Worm (Caenorhabditis elegans) whole organism, late embryonic: ENCODE data around the gene Y43B11AL.1.

ENCODE experiments used
- F13H6.1 ChIP-seq: sonication (generic microtip); optimal IDR thresholded peaks from 2 replicates; lab custom pipeline; 2016; ENCODE audit warnings: missing genetic modification characterization, missing compliant biosample characterization
- ahr-1 ChIP-seq: sonication (generic microtip); optimal IDR thresholded peaks from 2 replicates; lab custom pipeline; 2016; ENCODE audit warnings: missing genetic modification characterization, missing compliant biosample characterization
- ama-1 ChIP-seq: fragments of 150-350 bp; optimal IDR thresholded peaks from 2 replicates; lab custom pipeline; 2014
- ceh-14 ChIP-seq: sonication (generic microtip); optimal IDR thresholded peaks from 2 replicates; lab custom pipeline; 2016; ENCODE audit warnings: missing genotype, missing genetic modification characterization, missing compliant biosample characterization
- ceh-18 ChIP-seq: sonication (generic microtip); optimal IDR thresholded peaks from 2 replicates; lab custom pipeline; 2016; ENCODE audit warnings: missing genetic modification characterization, missing compliant biosample characterization
- ceh-19 ChIP-seq: fragments of 200-800 bp; sonication (Bioruptor generic); optimal IDR thresholded peaks from 2 replicates; lab custom pipeline; 2018; ENCODE audit warnings: mild to moderate bottlenecking, missing genetic modification characterization, missing compliant biosample characterization
- ceh-2 ChIP-seq: sonication (generic microtip); optimal IDR thresholded peaks from 2 replicates; lab custom pipeline; 2016; ENCODE audit warnings: missing genotype, missing genetic modification characterization, missing compliant biosample characterization
- ceh-22 ChIP-seq: sonication (generic microtip); optimal IDR thresholded peaks from 2 replicates; lab custom pipeline; 2017; ENCODE audit warnings: missing biosample characterization, missing genetic modification characterization
- ceh-31 ChIP-seq: sonication (generic microtip); optimal IDR thresholded peaks from 2 replicates; lab custom pipeline; 2016; ENCODE audit warnings: missing genetic modification characterization, missing compliant biosample characterization
- ceh-34 ChIP-seq: sonication (generic microtip); optimal IDR thresholded peaks from 2 replicates; lab custom pipeline; 2016; ENCODE audit warnings: mild to moderate bottlenecking, missing genetic modification characterization, missing compliant biosample characterization
- ceh-9 ChIP-seq: sonication (generic microtip); optimal IDR thresholded peaks from 2 replicates; lab custom pipeline; 2016; ENCODE audit warnings: mild to moderate bottlenecking, missing genetic modification characterization, inconsistent platforms, missing compliant biosample characterization
- che-1 ChIP-seq: sonication (generic microtip); optimal IDR thresholded peaks from 2 replicates; lab custom pipeline; 2016; ENCODE audit warnings: mild to moderate bottlenecking, missing genetic modification characterization, missing compliant biosample characterization
- dmd-4 ChIP-seq: sonication (generic microtip); optimal IDR thresholded peaks from 2 replicates; lab custom pipeline; 2016; ENCODE audit warnings: borderline replicate concordance, missing genetic modification characterization, missing compliant biosample characterization
- dve-1 ChIP-seq: sonication (generic microtip); optimal IDR thresholded peaks from 2 replicates; lab custom pipeline; 2017; ENCODE audit warnings: antibody characterized with exemption, mild to moderate bottlenecking, missing genetic modification characterization, missing compliant biosample characterization
- elt-2 ChIP-seq: sonication (generic microtip); optimal IDR thresholded peaks from 2 replicates; lab custom pipeline; 2016; ENCODE audit warnings: missing genetic modification reagents, missing genetic modification characterization, missing compliant biosample characterization
- ets-4 ChIP-seq: sonication (generic microtip); optimal IDR thresholded peaks from 2 replicates; lab custom pipeline; 2016; ENCODE audit warnings: missing genetic modification characterization, missing compliant biosample characterization
- eyg-1 ChIP-seq: sonication (generic microtip); optimal IDR thresholded peaks from 2 replicates; lab custom pipeline; 2016; ENCODE audit warnings: missing genotype, missing genetic modification characterization, missing compliant biosample characterization
- fkh-6 ChIP-seq: sonication (generic microtip); optimal IDR thresholded peaks from 2 replicates; lab custom pipeline; 2016; ENCODE audit warnings: missing genetic modification characterization, missing compliant biosample characterization
- hlh-13 ChIP-seq: fragments of 200-800 bp; sonication (Bioruptor generic); optimal IDR thresholded peaks from 2 replicates; lab custom pipeline; 2018; ENCODE audit warnings: mild to moderate bottlenecking, missing genetic modification characterization, missing compliant biosample characterization
- hlh-15 ChIP-seq: sonication (generic microtip); optimal IDR thresholded peaks from 2 replicates; lab custom pipeline; 2016; ENCODE audit warnings: missing genetic modification characterization, missing compliant biosample characterization
- hlh-30 ChIP-seq: sonication (generic microtip); optimal IDR thresholded peaks from 2 replicates; lab custom pipeline; 2017; ENCODE audit warnings: antibody characterized with exemption, missing genetic modification characterization, missing compliant biosample characterization; ENCODE audit not compliant: insufficient read depth
- hlh-6 ChIP-seq: sonication (generic microtip); optimal IDR thresholded peaks from 2 replicates; lab custom pipeline; 2016; ENCODE audit warnings: missing genotype, missing genetic modification characterization, missing compliant biosample characterization
- hlh-8 ChIP-seq: sonication (generic microtip); optimal IDR thresholded peaks from 2 replicates; lab custom pipeline; 2016; ENCODE audit warnings: missing genotype, missing genetic modification characterization, missing compliant biosample characterization
- lim-6 ChIP-seq: sonication (generic microtip); optimal IDR thresholded peaks from 2 replicates; lab custom pipeline; 2016; ENCODE audit warnings: missing genetic modification characterization, missing compliant biosample characterization
- lin-11 ChIP-seq: fragments of 200-800 bp; sonication (Bioruptor generic); optimal IDR thresholded peaks from 2 replicates; lab custom pipeline; 2018; ENCODE audit warnings: mild to moderate bottlenecking, missing genetic modification characterization, missing compliant biosample characterization
- nfya-1 ChIP-seq: sonication (generic microtip); optimal IDR thresholded peaks from 2 replicates; lab custom pipeline; 2017; ENCODE audit warnings: missing genetic modification characterization, mild to moderate bottlenecking, missing compliant biosample characterization, antibody characterized with exemption, moderate library complexity
- nhr-232 ChIP-seq: sonication (generic microtip); optimal IDR thresholded peaks from 2 replicates; lab custom pipeline; 2016; ENCODE audit warnings: missing genetic modification characterization, missing compliant biosample characterization
- npax-4 ChIP-seq: sonication (generic microtip); optimal IDR thresholded peaks from 2 replicates; lab custom pipeline; 2016; ENCODE audit warnings: missing genetic modification characterization, missing compliant biosample characterization
- pha-2 ChIP-seq: sonication (generic microtip); optimal IDR thresholded peaks from 2 replicates; lab custom pipeline; 2017; ENCODE audit warnings: mild to moderate bottlenecking, missing genetic modification characterization, missing compliant biosample characterization
- pqm-1 ChIP-seq: sonication (generic microtip); optimal IDR thresholded peaks from 2 replicates; lab custom pipeline; 2016; ENCODE audit warnings: missing genetic modification characterization, missing compliant biosample characterization
- pros-1 ChIP-seq: fragments of 150-350 bp; optimal IDR thresholded peaks from 2 replicates; lab custom pipeline; 2014; ENCODE audit warnings: missing biosample characterization, missing genetic modification reagents, missing genetic modification characterization
- rnt-1 ChIP-seq: sonication (generic microtip); optimal IDR thresholded peaks from 2 replicates; lab custom pipeline; 2016; ENCODE audit warnings: missing genetic modification characterization, missing compliant biosample characterization
- sdc-2 ChIP-seq: sonication (generic microtip); optimal IDR thresholded peaks from 2 replicates; lab custom pipeline; 2016; ENCODE audit warnings: missing genotype, missing genetic modification characterization, missing compliant biosample characterization
- sox-2 ChIP-seq: fragments of 200-800 bp; sonication (Bioruptor generic); IDR thresholded peaks from 2 replicates; pipeline ENCODE4 v1.3.6; 2022; ENCODE audit warnings: missing genetic modification reagents, missing genetic modification characterization, missing compliant biosample characterization
- tbx-7 ChIP-seq: sonication (generic microtip); optimal IDR thresholded peaks from 2 replicates; lab custom pipeline; 2016; ENCODE audit warnings: missing genotype, missing genetic modification characterization, missing compliant biosample characterization
- ttx-3 ChIP-seq: sonication (generic microtip); optimal IDR thresholded peaks from 2 replicates; lab custom pipeline; 2016; ENCODE audit warnings: missing genetic modification reagents, missing genetic modification characterization, missing compliant biosample characterization
- unc-42 ChIP-seq: sonication (generic microtip); optimal IDR thresholded peaks from 2 replicates; lab custom pipeline; 2016; ENCODE audit warnings: missing genotype, missing genetic modification characterization, missing compliant biosample characterization
- unc-55 ChIP-seq: sonication (generic microtip); optimal IDR thresholded peaks from 2 replicates; lab custom pipeline; 2017; ENCODE audit warnings: missing biosample characterization, missing genetic modification reagents, missing genetic modification characterization

Gene Y43B11AL.1

DNA sequence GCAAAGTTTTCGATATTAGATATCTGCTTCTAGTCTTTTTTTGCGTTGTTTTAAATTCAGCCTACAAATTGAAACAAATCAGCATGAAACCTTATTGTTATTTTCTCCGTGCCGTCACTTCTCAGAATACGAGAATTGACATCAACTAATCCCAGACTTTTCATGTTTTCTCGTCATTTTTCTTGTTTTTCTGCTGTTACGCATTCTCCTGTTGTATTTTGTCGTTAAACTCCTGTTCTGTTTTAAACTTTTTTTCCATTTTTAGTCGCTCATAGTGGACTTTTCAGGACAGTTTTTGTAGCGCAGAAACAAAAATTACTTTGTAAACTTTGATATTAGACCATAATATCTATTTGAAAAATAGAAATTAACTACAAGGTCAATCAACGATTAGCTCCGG, 42.9 kb upstream of the Y43B11AL.1 start:
- TF ChIP-seq ceh-14 (tag; lab: Kevin White, UChicago) (no peak), pha-2 (tag; lab: Kevin White, UChicago) (no peak), eyg-1 (no peak), npax-4 (no peak), hlh-6 (tag; lab: Kevin White, UChicago) (no peak), lin-11 (tag; lab: Kevin White, UChicago) (no peak), lim-6 (tag; lab: Kevin White, UChicago) (no peak), sdc-2 (no peak), ets-4 (tag; lab: Kevin White, UChicago) (no peak), ama-1 (lab: Kevin White, UChicago) (no peak), ceh-18 (tag; lab: Kevin White, UChicago) (no peak), hlh-13 (no peak), nhr-232 (tag; lab: Kevin White, UChicago) (no peak), pros-1 (tag; lab: Kevin White, UChicago) (no peak), hlh-15 (tag; lab: Kevin White, UChicago) (no peak), ttx-3 (tag; lab: Kevin White, UChicago) (no peak), dve-1 (tag; lab: Kevin White, UChicago) (no peak), che-1 (tag; lab: Kevin White, UChicago) (no peak)

DNA sequence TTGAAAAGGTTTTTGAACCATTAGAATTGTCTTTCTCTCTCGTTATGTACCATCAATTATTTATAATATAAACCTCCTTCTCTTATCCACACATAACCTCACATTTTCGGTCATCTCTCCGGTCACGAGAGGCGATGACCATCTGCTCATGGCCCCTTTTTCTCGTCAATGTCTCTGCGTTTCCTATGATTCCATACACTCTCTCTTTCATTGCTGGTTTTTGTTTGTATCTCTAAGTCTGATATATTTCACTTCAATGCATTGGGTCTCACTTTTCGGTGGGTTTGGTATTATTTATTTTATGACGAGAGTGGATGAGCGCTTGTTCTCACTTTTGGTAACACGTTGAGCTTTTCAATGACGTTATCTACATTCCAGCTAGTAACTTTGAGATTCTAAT, 42.1 kb upstream of the Y43B11AL.1 start:
- TF ChIP-seq ceh-34: peak; percentile 35
- no peak; the same call in 1 of the 2 replicates for TF ChIP-seq sox-2 (GFP tag; lab: Robert Waterston, UW)
- TF ChIP-seq fkh-6 (tag; lab: Kevin White, UChicago): no peak
- peak; percentile 7 for TF ChIP-seq unc-55
- TF ChIP-seq unc-42 (tag; lab: Kevin White, UChicago): peak; percentile 19
- peak; percentile 63 for TF ChIP-seq pha-2 (tag; lab: Kevin White, UChicago)
- peak; percentile 20 for TF ChIP-seq hlh-8 (tag; lab: Kevin White, UChicago)
- peak; percentile 4 for TF ChIP-seq ceh-2 (tag; lab: Kevin White, UChicago)
- peak; percentile 7 for TF ChIP-seq elt-2 (tag; lab: Kevin White, UChicago)
- peak; percentile 64 for TF ChIP-seq nfya-1 (tag; lab: Kevin White, UChicago)
- TF ChIP-seq ceh-31 (tag; lab: Kevin White, UChicago): peak; percentile 53
- no peak for TF ChIP-seq ahr-1
- no peak for TF ChIP-seq ceh-18 (tag; lab: Kevin White, UChicago)
- TF ChIP-seq hlh-30 (tag; lab: Kevin White, UChicago): peak; percentile 94

DNA sequence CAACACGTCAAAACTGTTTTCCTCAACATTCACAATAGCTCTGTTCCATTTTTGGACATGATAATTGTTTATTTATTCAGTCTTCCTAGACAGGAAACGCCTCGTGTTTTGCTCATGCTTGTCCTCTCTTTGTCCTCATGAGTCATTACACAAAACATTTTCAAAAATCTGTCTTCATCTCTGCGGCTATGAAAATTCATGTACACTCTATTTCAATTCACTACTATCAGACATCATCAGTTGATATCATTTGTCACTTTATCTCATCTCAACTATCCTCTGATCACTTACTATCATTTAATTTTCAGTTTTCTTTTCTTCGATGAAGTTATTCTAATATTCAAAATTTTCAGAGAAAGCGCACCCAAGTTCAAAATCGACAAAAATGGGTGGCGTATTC, 41.3 kb upstream of the Y43B11AL.1 start, which contains the start of gene adah-1:
TSS of gene adah-1 (plus strand) at position 354 of the 400 bp plus-strand sequence.
- TF ChIP-seq ceh-18 (tag; lab: Kevin White, UChicago) (peak; percentile 5), dmd-4 (tag; lab: Kevin White, UChicago) (no peak), unc-55 (peak; percentile 85), rnt-1 (tag; lab: Kevin White, UChicago) (no peak), ceh-14 (tag; lab: Kevin White, UChicago) (no peak)

DNA sequence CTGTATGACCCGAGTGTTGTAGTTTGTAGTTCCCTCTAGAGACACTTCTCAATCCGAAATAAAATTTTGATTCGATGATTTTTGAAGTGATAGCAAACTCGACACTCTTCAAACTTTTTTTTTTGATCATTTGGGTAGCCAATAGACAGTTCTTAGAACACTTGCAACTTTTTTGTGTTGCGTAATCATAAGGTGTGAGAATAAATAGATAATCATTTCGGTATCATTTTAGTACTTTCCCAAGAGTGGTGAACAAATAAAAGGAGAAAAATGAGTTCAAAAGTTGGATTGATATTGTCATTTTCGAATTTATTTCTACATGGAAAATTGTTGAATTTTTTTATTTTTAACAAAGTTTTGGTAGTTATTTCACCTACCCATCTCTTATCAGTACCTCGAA, 40.3 kb upstream of the Y43B11AL.1 start:
- TF ChIP-seq npax-4: no peak
- TF ChIP-seq ceh-9 (tag; lab: Kevin White, UChicago): no peak
- TF ChIP-seq hlh-13: no peak
- no peak for TF ChIP-seq pros-1 (tag; lab: Kevin White, UChicago)
- no peak for TF ChIP-seq ceh-19
- no peak for TF ChIP-seq elt-2 (tag; lab: Kevin White, UChicago)
- TF ChIP-seq ahr-1: no peak
- no peak for TF ChIP-seq F13H6.1 (tag; lab: Kevin White, UChicago)

DNA sequence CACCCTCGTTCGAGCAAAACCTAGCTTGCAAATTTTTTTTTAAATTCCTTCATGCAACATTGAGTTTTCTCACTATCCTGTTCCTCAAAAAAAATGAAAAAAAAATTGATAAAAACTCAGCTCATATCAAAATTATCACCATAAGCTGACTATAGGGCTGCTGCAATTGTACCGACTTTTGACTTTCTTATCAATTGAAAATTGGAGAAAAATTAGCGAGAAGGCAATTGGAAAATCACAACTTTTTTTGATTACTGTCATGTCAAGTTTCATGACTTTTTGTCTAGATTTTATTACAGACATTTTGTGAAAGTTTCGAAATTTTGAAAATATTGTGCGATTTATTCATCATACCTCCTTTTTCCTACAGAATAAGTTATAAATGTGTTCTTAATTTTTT, 39.3 kb upstream of the Y43B11AL.1 start:
- TF ChIP-seq hlh-13: no peak
- no peak for TF ChIP-seq ceh-19
- no peak for TF ChIP-seq nfya-1 (tag; lab: Kevin White, UChicago)
- TF ChIP-seq ceh-22 (tag; lab: Kevin White, UChicago): no peak
- TF ChIP-seq ceh-14 (tag; lab: Kevin White, UChicago): no peak
- TF ChIP-seq unc-42 (tag; lab: Kevin White, UChicago): no peak
- TF ChIP-seq ama-1 (lab: Kevin White, UChicago): no peak
- TF ChIP-seq tbx-7 (tag; lab: Kevin White, UChicago): no peak
- no peak for TF ChIP-seq lim-6 (tag; lab: Kevin White, UChicago)
- no peak for TF ChIP-seq nhr-232 (tag; lab: Kevin White, UChicago)
- TF ChIP-seq pqm-1 (tag; lab: Kevin White, UChicago): no peak
- TF ChIP-seq fkh-6 (tag; lab: Kevin White, UChicago): no peak
- no peak for TF ChIP-seq rnt-1 (tag; lab: Kevin White, UChicago)
- TF ChIP-seq hlh-8 (tag; lab: Kevin White, UChicago): no peak
